Fruit fly (Drosophila melanogaster) whole organism, prepupa: ENCODE data around the gene ppk14.

Source experiments
- CG6808 ChIP-seq: fragments of 200-800 bp; sonication (Bioruptor generic); optimal IDR thresholded peaks from 3 replicates; lab custom pipeline; 2017; ENCODE audit warnings: missing biosample characterization, missing genetic modification characterization, mild to moderate bottlenecking, moderate library complexity, missing genetic modification reagents
- Gug ChIP-seq: fragments of 200-800 bp; sonication (Bioruptor generic); IDR thresholded peaks from 2 replicates; pipeline ENCODE4 v1.3.6; 2022; ENCODE audit warnings: missing biosample characterization, missing genetic modification characterization

DNA sequence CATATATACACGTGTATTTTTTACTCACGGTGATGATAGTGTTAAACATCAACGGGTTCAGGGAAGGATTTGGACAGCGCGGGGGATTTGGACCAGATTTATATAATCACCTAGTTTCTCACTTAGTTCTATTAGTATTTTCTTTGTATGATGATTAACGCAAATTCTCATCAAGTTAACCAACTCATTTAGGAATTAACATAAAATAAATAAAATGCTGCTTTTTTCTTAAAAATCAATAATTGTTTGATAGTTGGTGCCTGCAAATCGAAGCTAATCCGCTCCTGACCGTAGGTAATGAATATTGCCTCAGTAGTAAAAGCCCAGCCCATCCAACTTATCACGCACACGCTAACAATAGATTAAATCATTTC is 3.0 kb upstream of the ppk14 start:
- no peak for TF ChIP-seq CG6808
- no peak for TF ChIP-seq Gug (GFP tag; lab: Robert Waterston, UW)
